Worm (Caenorhabditis elegans): ENCODE results near the gene W10G6.6.

DNA sequence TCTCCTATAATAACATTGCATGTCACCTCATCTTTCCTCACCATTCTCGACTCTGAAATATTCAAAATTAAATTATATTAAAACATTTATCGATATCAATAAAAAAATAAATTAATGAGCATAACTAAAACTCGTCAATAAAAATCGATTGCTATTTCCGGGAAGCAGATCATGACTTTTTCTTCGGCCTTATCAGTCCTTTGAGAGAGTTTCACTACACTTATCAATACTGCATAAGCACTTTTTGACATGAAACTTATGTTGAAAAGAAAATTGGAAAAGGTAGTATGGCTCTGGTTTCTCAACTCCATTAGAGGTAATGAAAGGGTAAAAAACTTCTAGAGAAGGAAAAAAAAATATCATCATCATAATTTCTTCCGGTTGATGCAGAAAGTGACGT, 9.5 kb upstream of the W10G6.6 start:
- TF ChIP-seq snpc-4 (tag; optimal IDR thresholded peaks at IDR 0.05) (no peak), C04F5.9 (tag; optimal IDR thresholded peaks at IDR 0.05) (no peak), nhr-28 (tag; optimal IDR thresholded peaks at IDR 0.05) (no peak), aha-1 (tag; optimal IDR thresholded peaks at IDR 0.05) (no peak), ama-1 (optimal IDR thresholded peaks at IDR 0.05) (no peak), nhr-11 (tag; optimal IDR thresholded peaks at IDR 0.05) (no peak), fkh-10 (GFP tag; optimal IDR thresholded peaks at IDR 0.05) (no peak), C34B4.2 (tag; optimal IDR thresholded peaks at IDR 0.05) (no peak), nhr-12 (tag; optimal IDR thresholded peaks at IDR 0.05) (no peak), elt-3 (tag; optimal IDR thresholded peaks at IDR 0.05) (no peak), sptf-1 (tag; optimal IDR thresholded peaks at IDR 0.05) (no peak), ces-1 (GFP tag; optimal IDR thresholded peaks at IDR 0.05) (no peak), nhr-90 (tag; optimal IDR thresholded peaks at IDR 0.05; ENCODE audit: poor library complexity) (no peak), mdl-1 (tag; optimal IDR thresholded peaks at IDR 0.05) (no peak)

Measured in whole organism, L1 larva.